Fruit fly (Drosophila melanogaster): ENCODE results near the gene CG18094.

The CG18094 gene

dm6 chr2L:19487190-19487589 is 2.9 kb upstream of the CG18094 start, which contains the start of gene CG13083:
TSS of gene CG13083 (plus strand) at chr2L:19487490.
- TF ChIP-seq Lim3 (GFP tag; IDR thresholded peaks at IDR 0.05) (no peak), az2 (GFP tag; optimal IDR thresholded peaks at IDR 0.05) (no peak), grau (tag; optimal IDR thresholded peaks at IDR 0.05) (no peak), CG10209 (GFP tag; optimal IDR thresholded peaks at IDR 0.05) (no peak), HLH4C (GFP tag; IDR thresholded peaks at IDR 0.05; ENCODE audit: partially characterized antibody) (no peak), Nf-YC (tag; optimal IDR thresholded peaks at IDR 0.05) (no peak)

dm6 chr2L:19492934-19493686 is 3.0 kb downstream of the CG18094 start, which contains the start of the genes swm and Ctu2:
TSS of gene swm (plus strand) at chr2L:19493251.
TSS of gene Ctu2 (minus strand) at chr2L:19493253.
- no peak for TF ChIP-seq wek (GFP tag; optimal IDR thresholded peaks at IDR 0.05)
- peak; percentile 6 for TF ChIP-seq Dp (GFP tag; optimal IDR thresholded peaks at IDR 0.05)
- peak; percentile 61 for TF ChIP-seq stwl (tag; optimal IDR thresholded peaks at IDR 0.05)
- peak; percentile 83 for TF ChIP-seq Scr (GFP tag; IDR thresholded peaks at IDR 0.05; ENCODE audit: partially characterized antibody)
- TF ChIP-seq cad (GFP tag; optimal IDR thresholded peaks at IDR 0.05) = no peak
- TF ChIP-seq CG31388 (GFP tag; optimal IDR thresholded peaks at IDR 0.05) = no peak
- TF ChIP-seq CG18619 (GFP tag; optimal IDR thresholded peaks at IDR 0.05) = peak; percentile 60
- no peak for TF ChIP-seq CG2889 (GFP tag; IDR thresholded peaks at IDR 0.05)
- TF ChIP-seq ftz-f1 (GFP tag; optimal IDR thresholded peaks at IDR 0.05) = peak; percentile 92
- no peak for TF ChIP-seq CG16779 (GFP tag; IDR thresholded peaks at IDR 0.05)
- TF ChIP-seq CG13296 (GFP tag; optimal IDR thresholded peaks at IDR 0.05) = peak; percentile 68
- no peak for TF ChIP-seq BtbVII (GFP tag; optimal IDR thresholded peaks at IDR 0.05)
- TF ChIP-seq her (GFP tag; optimal IDR thresholded peaks at IDR 0.05) = no peak
- peak; percentile 70 for TF ChIP-seq Doc3 (GFP tag; IDR thresholded peaks at IDR 0.05; ENCODE audit: partially characterized antibody)
- peak; percentile 90 for TF ChIP-seq Elba2 (GFP tag; optimal IDR thresholded peaks at IDR 0.05)
- peak; percentile 36; the same call in 1 of the 3 replicates for TF ChIP-seq CG7963 (GFP tag; IDR thresholded peaks at IDR 0.05; ENCODE audit: partially characterized antibody)
- TF ChIP-seq sens (GFP tag) = peak; percentile 66
- no peak for TF ChIP-seq Dip3 (GFP tag; optimal IDR thresholded peaks at IDR 0.05)
- TF ChIP-seq crc (GFP tag; optimal IDR thresholded peaks at IDR 0.05) = no peak
- no peak for TF ChIP-seq CG8359 (GFP tag; optimal IDR thresholded peaks at IDR 0.05; ENCODE audit: borderline replicate concordance)
- peak; percentile 82 for TF ChIP-seq CG8924 (tag; optimal IDR thresholded peaks at IDR 0.05)
- TF ChIP-seq CoRest (tag; optimal IDR thresholded peaks at IDR 0.05) = peak; percentile 89
- no peak for TF ChIP-seq nom (GFP tag; optimal IDR thresholded peaks at IDR 0.05)
- TF ChIP-seq Trl (optimal IDR thresholded peaks at IDR 0.05) = no peak
- TF ChIP-seq Trl (GFP tag; optimal IDR thresholded peaks at IDR 0.05) = no peak
- TF ChIP-seq CG10462 (GFP tag; optimal IDR thresholded peaks at IDR 0.05) = no peak
- TF ChIP-seq CG1602 (GFP tag; optimal IDR thresholded peaks at IDR 0.05) = peak; percentile 59
- no peak for TF ChIP-seq caup (GFP tag; optimal IDR thresholded peaks at IDR 0.05; ENCODE audit: severe bottlenecking)
- peak; percentile 62; the same call in 1 of the 3 replicates for TF ChIP-seq vnd (GFP tag; IDR thresholded peaks at IDR 0.05; ENCODE audit: partially characterized antibody)
- TF ChIP-seq usp (GFP tag; optimal IDR thresholded peaks at IDR 0.05) = no peak
- no peak for TF ChIP-seq rib (GFP tag; IDR thresholded peaks at IDR 0.05)
- peak; percentile 57; the same call in 1 of the 2 replicates for TF ChIP-seq CG7372 (GFP tag; IDR thresholded peaks at IDR 0.05)
- TF ChIP-seq lab (GFP tag; optimal IDR thresholded peaks at IDR 0.05) = no peak
- peak; percentile 51 for TF ChIP-seq Aef1 (GFP tag; IDR thresholded peaks at IDR 0.05)
- peak; percentile 19; the same call in 1 of the 2 replicates for TF ChIP-seq CG2129 (GFP tag; IDR thresholded peaks at IDR 0.05; ENCODE audit: partially characterized antibody)
- 0 out of 2 replicates have a peak, but pooled peaks have one; percentile 26 for TF ChIP-seq CG32767 (GFP tag; IDR thresholded peaks at IDR 0.05)
- TF ChIP-seq Rx (GFP tag; IDR thresholded peaks at IDR 0.05) = peak; percentile 18; the same call in 1 of the 2 replicates
- no peak for TF ChIP-seq nau (GFP tag; optimal IDR thresholded peaks at IDR 0.05)
- peak; percentile 67; the same call in 1 of the 2 replicates for TF ChIP-seq unc-4 (GFP tag; IDR thresholded peaks at IDR 0.05; ENCODE audit: partially characterized antibody)
- TF ChIP-seq ara (GFP tag; IDR thresholded peaks at IDR 0.05) = no peak
- peak; percentile 41 for TF ChIP-seq CG1233 (GFP tag; optimal IDR thresholded peaks at IDR 0.05)
